ENCODE assay signal across 1 fruit fly cellular context in genomic region chr3R:14742928-14743327, dm6.
TF ChIP-seq lines count a peak whose summit lies in the region.

No protein-coding gene starts in this region.

TF ChIP-seq in whole organism, embryonic, 481 proteins besides CTCF, POLR2A, EP300 and RAD21 (continued from another document and continues in another):
- TF ChIP-seq ro (GFP tag; IDR thresholded peaks at IDR 0.05; lab: Robert Waterston, UW) (0 out of 2 replicates have a peak, but pooled peaks have one; percentile 21), onecut (GFP tag; IDR thresholded peaks at IDR 0.05; lab: Robert Waterston, UW) (peak; percentile 60), hbn (GFP tag; IDR thresholded peaks at IDR 0.05; lab: Robert Waterston, UW; ENCODE audit: partially characterized antibody) (no peak), CG4854 (GFP tag; optimal IDR thresholded peaks at IDR 0.05; lab: Kevin White, UChicago) (no peak), gfzf (GFP tag; optimal IDR thresholded peaks at IDR 0.05; lab: Kevin White, UChicago) (no peak), sima (GFP tag; optimal IDR thresholded peaks at IDR 0.05; lab: Kevin White, UChicago) (no peak), CG15011 (GFP tag; optimal IDR thresholded peaks at IDR 0.05; lab: Kevin White, UChicago) (no peak), CG12769 (tag; optimal IDR thresholded peaks at IDR 0.05; lab: Kevin White, UChicago) (no peak), bsh (GFP tag; optimal IDR thresholded peaks at IDR 0.05; lab: Kevin White, UChicago) (peak in 1 of 2 experiments; percentile 82), pfk (GFP tag; optimal IDR thresholded peaks at IDR 0.05; lab: Kevin White, UChicago) (no peak), Bdp1 (GFP tag; optimal IDR thresholded peaks at IDR 0.05; lab: Kevin White, UChicago) (no peak), row (GFP tag; IDR thresholded peaks at IDR 0.05; lab: Robert Waterston, UW) (peak; percentile 75), CG8924 (tag; optimal IDR thresholded peaks at IDR 0.05; lab: Kevin White, UChicago) (peak; percentile 22), CG30020 (tag; optimal IDR thresholded peaks at IDR 0.05; lab: Kevin White, UChicago) (no peak), salm (tag; optimal IDR thresholded peaks at IDR 0.05; lab: Kevin White, UChicago) (peak; percentile 33), ara (GFP tag; IDR thresholded peaks at IDR 0.05; lab: Robert Waterston, UW) (peak; percentile 79), BEAF-32 (GFP tag; optimal IDR thresholded peaks at IDR 0.05; lab: Kevin White, UChicago) (no peak), E2f2 (GFP tag; IDR thresholded peaks at IDR 0.05; lab: Robert Waterston, UW) (0 out of 2 replicates have a peak, but pooled peaks have one; percentile 17), CG11093 (GFP tag; IDR thresholded peaks at IDR 0.05; lab: Robert Waterston, UW) (0 out of 3 replicates have a peak, but pooled peaks have one; percentile 54), chn (GFP tag; optimal IDR thresholded peaks at IDR 0.05; lab: Kevin White, UChicago) (no peak), Atf6 (GFP tag; IDR thresholded peaks at IDR 0.05; lab: Robert Waterston, UW) (no peak), CG5180 (GFP tag; optimal IDR thresholded peaks at IDR 0.05; lab: Kevin White, UChicago) (no peak), Dll (GFP tag; IDR thresholded peaks at IDR 0.05; lab: Robert Waterston, UW; ENCODE audit: partially characterized antibody) (no peak), Hand (GFP tag; optimal IDR thresholded peaks at IDR 0.05; lab: Kevin White, UChicago) (no peak), rib (GFP tag; IDR thresholded peaks at IDR 0.05; lab: Robert Waterston, UW) (no peak), schlank (tag; optimal IDR thresholded peaks at IDR 0.05; lab: Kevin White, UChicago) (no peak), exex (tag; optimal IDR thresholded peaks at IDR 0.05; lab: Kevin White, UChicago) (no peak), CG17568 (GFP tag; optimal IDR thresholded peaks at IDR 0.05; lab: Kevin White, UChicago) (peak; percentile 34), Hr51 (GFP tag; optimal IDR thresholded peaks at IDR 0.05; lab: Kevin White, UChicago) (peak in 1 of 2 experiments; percentile 13), CG2199 (GFP tag; IDR thresholded peaks at IDR 0.05; lab: Robert Waterston, UW) (peak; percentile 47; the same call in 1 of the 3 replicates), CG14860 (GFP tag; IDR thresholded peaks at IDR 0.05; lab: Robert Waterston, UW; ENCODE audit: partially characterized antibody) (no peak), prd (optimal IDR thresholded peaks at IDR 0.05; lab: Kevin White, UChicago) (no peak), prd (GFP tag; IDR thresholded peaks at IDR 0.05; lab: Robert Waterston, UW) (peak; percentile 88), mld (GFP tag; IDR thresholded peaks at IDR 0.05; lab: Robert Waterston, UW; ENCODE audit: partially characterized antibody) (no peak), Doc3 (GFP tag; IDR thresholded peaks at IDR 0.05; lab: Robert Waterston, UW; ENCODE audit: partially characterized antibody) (no peak), NFAT (GFP tag; IDR thresholded peaks at IDR 0.05; lab: Robert Waterston, UW) (no peak), jumu (GFP tag; optimal IDR thresholded peaks at IDR 0.05; lab: Kevin White, UChicago) (no peak), sob (GFP tag; IDR thresholded peaks at IDR 0.05; lab: Robert Waterston, UW) (peak; percentile 52; the same call in 1 of the 2 replicates), NC2α (GFP tag; optimal IDR thresholded peaks at IDR 0.05; lab: Kevin White, UChicago) (no peak), Hr78 (GFP tag; optimal IDR thresholded peaks at IDR 0.05; lab: Kevin White, UChicago) (peak in 1 of 2 experiments; percentile 21), tio (GFP tag; optimal IDR thresholded peaks at IDR 0.05; lab: Kevin White, UChicago) (peak; percentile 21), abd-A (tag; optimal IDR thresholded peaks at IDR 0.05; lab: Kevin White, UChicago) (no peak), en (GFP tag; optimal IDR thresholded peaks at IDR 0.05; lab: Kevin White, UChicago) (peak; percentile 4), CG10321 (GFP tag; IDR thresholded peaks at IDR 0.05; lab: Robert Waterston, UW) (no peak), CG17385 (GFP tag; optimal IDR thresholded peaks at IDR 0.05; lab: Kevin White, UChicago) (peak; percentile 47), CG12659 (GFP tag; optimal IDR thresholded peaks at IDR 0.05; lab: Kevin White, UChicago) (no peak), CG2678 (tag; optimal IDR thresholded peaks at IDR 0.05; lab: Kevin White, UChicago) (peak; percentile 63), tll (GFP tag; optimal IDR thresholded peaks at IDR 0.05; lab: Kevin White, UChicago) (no peak), kay (GFP tag; optimal IDR thresholded peaks at IDR 0.05; lab: Kevin White, UChicago) (no peak), Sox102F (GFP tag; optimal IDR thresholded peaks at IDR 0.05; lab: Kevin White, UChicago) (peak; percentile 70), CG17612 (GFP tag; IDR thresholded peaks at IDR 0.05; lab: Robert Waterston, UW) (peak; percentile 38; the same call in 1 of the 2 replicates), CG18599 (GFP tag; optimal IDR thresholded peaks at IDR 0.05; lab: Kevin White, UChicago) (no peak), psq (GFP tag; optimal IDR thresholded peaks at IDR 0.05; lab: Kevin White, UChicago) (no peak), CG6175 (GFP tag; IDR thresholded peaks at IDR 0.05; lab: Robert Waterston, UW) (no peak), CG17328 (GFP tag; IDR thresholded peaks at IDR 0.05; lab: Robert Waterston, UW) (peak; percentile 77), tx (GFP tag; optimal IDR thresholded peaks at IDR 0.05; lab: Kevin White, UChicago) (no peak), CG12104 (GFP tag; optimal IDR thresholded peaks at IDR 0.05; lab: Kevin White, UChicago) (no peak), Optix (GFP tag; IDR thresholded peaks at IDR 0.05; lab: Robert Waterston, UW) (peak; percentile 50; the same call in 1 of the 3 replicates), HmgD (GFP tag; optimal IDR thresholded peaks at IDR 0.05; lab: Kevin White, UChicago) (no peak), gsb-n (tag; optimal IDR thresholded peaks at IDR 0.05; lab: Kevin White, UChicago) (peak; percentile 74), fd3F (GFP tag; optimal IDR thresholded peaks at IDR 0.05; lab: Kevin White, UChicago) (no peak), fd96Cb (tag; optimal IDR thresholded peaks at IDR 0.05; lab: Kevin White, UChicago) (peak; percentile 61), CG11085 (GFP tag; IDR thresholded peaks at IDR 0.05; lab: Robert Waterston, UW) (no peak), nau (GFP tag; optimal IDR thresholded peaks at IDR 0.05; lab: Kevin White, UChicago) (no peak), CG15073 (GFP tag; optimal IDR thresholded peaks at IDR 0.05; lab: Kevin White, UChicago) (no peak), slbo (GFP tag; IDR thresholded peaks at IDR 0.05; lab: Robert Waterston, UW) (peak; percentile 49), NfI (GFP tag; optimal IDR thresholded peaks at IDR 0.05; lab: Kevin White, UChicago) (peak; percentile 8), stc (GFP tag; IDR thresholded peaks at IDR 0.05; lab: Robert Waterston, UW) (peak; percentile 64), CG4328 (GFP tag; optimal IDR thresholded peaks at IDR 0.05; lab: Kevin White, UChicago) (no peak), disco-r (GFP tag; optimal IDR thresholded peaks at IDR 0.05; lab: Kevin White, UChicago) (no peak), MBD-R2 (GFP tag; IDR thresholded peaks at IDR 0.05; lab: Robert Waterston, UW) (0 out of 2 replicates have a peak, but pooled peaks have one; percentile 12), lbe (GFP tag; optimal IDR thresholded peaks at IDR 0.05; lab: Kevin White, UChicago) (no peak), CG17186 (GFP tag; optimal IDR thresholded peaks at IDR 0.05; lab: Kevin White, UChicago) (no peak), CG8478 (optimal IDR thresholded peaks at IDR 0.05; lab: Kevin White, UChicago) (no peak), CG10431 (GFP tag; optimal IDR thresholded peaks at IDR 0.05; lab: Kevin White, UChicago) (no peak), CG10366 (GFP tag; IDR thresholded peaks at IDR 0.05; lab: Robert Waterston, UW) (peak; percentile 55; the same call in 1 of the 2 replicates), Gsc (GFP tag; IDR thresholded peaks at IDR 0.05; lab: Robert Waterston, UW) (no peak), Hey (tag; optimal IDR thresholded peaks at IDR 0.05; lab: Kevin White, UChicago) (no peak), CG4360 (GFP tag; IDR thresholded peaks at IDR 0.05; lab: Robert Waterston, UW) (peak; percentile 61), klu (GFP tag; IDR thresholded peaks at IDR 0.05; lab: Robert Waterston, UW) (no peak), CG14441 (GFP tag; IDR thresholded peaks at IDR 0.05; lab: Robert Waterston, UW) (peak; percentile 48; the same call in 1 of the 2 replicates), CG15479 (GFP tag; optimal IDR thresholded peaks at IDR 0.05; lab: Kevin White, UChicago) (no peak), Nf-YB (GFP tag; optimal IDR thresholded peaks at IDR 0.05; lab: Kevin White, UChicago) (no peak), so (GFP tag; IDR thresholded peaks at IDR 0.05; lab: Robert Waterston, UW) (no peak), Hmr (GFP tag; optimal IDR thresholded peaks at IDR 0.05; lab: Kevin White, UChicago) (peak; percentile 10), twi (tag; optimal IDR thresholded peaks at IDR 0.05; lab: Kevin White, UChicago) (no peak), CG14667 (GFP tag; IDR thresholded peaks at IDR 0.05; lab: Robert Waterston, UW) (no peak), lola (GFP tag; optimal IDR thresholded peaks at IDR 0.05; lab: Kevin White, UChicago) (peak in 1 of 3 experiments; percentile 50), ssp (GFP tag; IDR thresholded peaks at IDR 0.05; lab: Robert Waterston, UW) (peak; percentile 48), CG3163 (GFP tag; optimal IDR thresholded peaks at IDR 0.05; lab: Kevin White, UChicago) (no peak), pb (GFP tag; optimal IDR thresholded peaks at IDR 0.05; lab: Kevin White, UChicago) (no peak), ato (GFP tag; IDR thresholded peaks at IDR 0.05; lab: Robert Waterston, UW; ENCODE audit: partially characterized antibody) (no peak), bab2 (GFP tag; optimal IDR thresholded peaks at IDR 0.05; lab: Kevin White, UChicago) (peak; percentile 20), CG12071 (GFP tag; optimal IDR thresholded peaks at IDR 0.05; lab: Kevin White, UChicago) (no peak), CG12236 (GFP tag; optimal IDR thresholded peaks at IDR 0.05; lab: Kevin White, UChicago) (no peak), eve (GFP tag; optimal IDR thresholded peaks at IDR 0.05; lab: Kevin White, UChicago) (peak in 1 of 2 experiments; percentile 87), CG34422 (GFP tag; IDR thresholded peaks at IDR 0.05; lab: Robert Waterston, UW) (0 out of 3 replicates have a peak, but pooled peaks have one; percentile 40), hb (GFP tag; IDR thresholded peaks at IDR 0.05; lab: Robert Waterston, UW; ENCODE audit: partially characterized antibody) (no peak), CG11696 (GFP tag; IDR thresholded peaks at IDR 0.05; lab: Robert Waterston, UW) (0 out of 2 replicates have a peak, but pooled peaks have one; percentile 44), ap (GFP tag; IDR thresholded peaks at IDR 0.05; lab: Robert Waterston, UW) (peak; percentile 47; the same call in 1 of the 2 replicates), CG3726 (GFP tag; IDR thresholded peaks at IDR 0.05; lab: Robert Waterston, UW) (0 out of 3 replicates have a peak, but pooled peaks have one; percentile 51), H15 (GFP tag; IDR thresholded peaks at IDR 0.05; lab: Robert Waterston, UW) (peak; percentile 65; the same call in 2 of the 3 replicates), yki (optimal IDR thresholded peaks at IDR 0.05; lab: Kevin White, UChicago) (no peak), CG13123 (GFP tag; optimal IDR thresholded peaks at IDR 0.05; lab: Kevin White, UChicago) (no peak), CG6254 (GFP tag; optimal IDR thresholded peaks at IDR 0.05; lab: Kevin White, UChicago) (no peak), Dip3 (GFP tag; optimal IDR thresholded peaks at IDR 0.05; lab: Kevin White, UChicago) (no peak), D19B (GFP tag; optimal IDR thresholded peaks at IDR 0.05; lab: Kevin White, UChicago) (no peak), dmrt11E (tag; optimal IDR thresholded peaks at IDR 0.05; lab: Kevin White, UChicago) (peak; percentile 59), wdn (GFP tag; IDR thresholded peaks at IDR 0.05; lab: Robert Waterston, UW) (no peak), HLH3B (GFP tag; IDR thresholded peaks at IDR 0.05; lab: Robert Waterston, UW) (peak; percentile 57; the same call in 1 of the 2 replicates), cad (GFP tag; optimal IDR thresholded peaks at IDR 0.05; lab: Kevin White, UChicago) (no peak), CG32772 (GFP tag; IDR thresholded peaks at IDR 0.05; lab: Robert Waterston, UW) (peak; percentile 67), stwl (tag; optimal IDR thresholded peaks at IDR 0.05; lab: Kevin White, UChicago) (no peak), Abd-B (GFP tag; optimal IDR thresholded peaks at IDR 0.05; lab: Kevin White, UChicago) (peak; percentile 42), CG9817 (tag; optimal IDR thresholded peaks at IDR 0.05; lab: Kevin White, UChicago) (peak; percentile 16), CG8281 (tag; optimal IDR thresholded peaks at IDR 0.05; lab: Kevin White, UChicago) (no peak), vfl (GFP tag; optimal IDR thresholded peaks at IDR 0.05; lab: Kevin White, UChicago) (no peak), CG11695 (GFP tag; IDR thresholded peaks at IDR 0.05; lab: Robert Waterston, UW) (0 out of 3 replicates have a peak, but pooled peaks have one; percentile 34), Xrp1 (GFP tag; IDR thresholded peaks at IDR 0.05; lab: Robert Waterston, UW) (peak; percentile 83), crp (GFP tag; optimal IDR thresholded peaks at IDR 0.05; lab: Kevin White, UChicago) (no peak), ftz-f1 (GFP tag; optimal IDR thresholded peaks at IDR 0.05; lab: Kevin White, UChicago) (no peak), CG3281 (GFP tag; optimal IDR thresholded peaks at IDR 0.05; lab: Kevin White, UChicago) (no peak), caup (GFP tag; optimal IDR thresholded peaks at IDR 0.05; lab: Kevin White, UChicago; ENCODE audit: severe bottlenecking) (no peak), CG32767 (GFP tag; IDR thresholded peaks at IDR 0.05; lab: Robert Waterston, UW) (no peak), CG12744 (GFP tag; optimal IDR thresholded peaks at IDR 0.05; lab: Kevin White, UChicago) (no peak), CG34376 (GFP tag; optimal IDR thresholded peaks at IDR 0.05; lab: Kevin White, UChicago) (no peak), Dad (GFP tag; optimal IDR thresholded peaks at IDR 0.05; lab: Kevin White, UChicago) (peak; percentile 9), CG13296 (GFP tag; optimal IDR thresholded peaks at IDR 0.05; lab: Kevin White, UChicago) (no peak), Side (GFP tag; optimal IDR thresholded peaks at IDR 0.05; lab: Kevin White, UChicago) (no peak), Blimp-1 (GFP tag; optimal IDR thresholded peaks at IDR 0.05; lab: Kevin White, UChicago) (peak; percentile 68), lab (GFP tag; optimal IDR thresholded peaks at IDR 0.05; lab: Kevin White, UChicago) (peak; percentile 34), mirr (GFP tag; optimal IDR thresholded peaks at IDR 0.05; lab: Kevin White, UChicago) (no peak)
